Worm (Caenorhabditis elegans) whole organism, L1 larva: ENCODE results near the gene hpo-10.

Source experiments
- Y116A8C.19 ChIP-seq: sonication (generic microtip); optimal IDR thresholded peaks from 2 replicates; lab custom pipeline; 2016; ENCODE audit warnings: missing compliant biosample characterization, missing genetic modification characterization, borderline replicate concordance
- elt-2 ChIP-seq: sonication (generic microtip); optimal IDR thresholded peaks from 2 replicates; lab custom pipeline; 2016; ENCODE audit warnings: missing genetic modification characterization, mild to moderate bottlenecking, inconsistent platforms, missing compliant biosample characterization, missing genetic modification reagents
- pqm-1 ChIP-seq: sonication (generic microtip); optimal IDR thresholded peaks from 3 replicates; lab custom pipeline; 2017; ENCODE audit warnings: missing biosample characterization, missing genetic modification characterization
- tbx-2 ChIP-seq: sonication (generic microtip); optimal IDR thresholded peaks from 2 replicates; lab custom pipeline; 2016; ENCODE audit warnings: missing genetic modification characterization, missing compliant biosample characterization
- zag-1 ChIP-seq: fragments of 150-350 bp; optimal IDR thresholded peaks from 2 replicates; lab custom pipeline; 2014; ENCODE audit warnings: missing biosample characterization, missing genetic modification characterization

ce11 chrIII:5892909-5893308 is 13.6 kb downstream of the hpo-10 start:
- TF ChIP-seq pqm-1 = no peak
- TF ChIP-seq zag-1 (tag; lab: Kevin White, UChicago) = no peak
- no peak for TF ChIP-seq tbx-2
- TF ChIP-seq elt-2 (tag; lab: Kevin White, UChicago) = no peak
- TF ChIP-seq Y116A8C.19 = no peak
